Fruit fly (Drosophila melanogaster): Measurements from ENCODE around the gene CG7632.

CG7632 gene

DNA sequence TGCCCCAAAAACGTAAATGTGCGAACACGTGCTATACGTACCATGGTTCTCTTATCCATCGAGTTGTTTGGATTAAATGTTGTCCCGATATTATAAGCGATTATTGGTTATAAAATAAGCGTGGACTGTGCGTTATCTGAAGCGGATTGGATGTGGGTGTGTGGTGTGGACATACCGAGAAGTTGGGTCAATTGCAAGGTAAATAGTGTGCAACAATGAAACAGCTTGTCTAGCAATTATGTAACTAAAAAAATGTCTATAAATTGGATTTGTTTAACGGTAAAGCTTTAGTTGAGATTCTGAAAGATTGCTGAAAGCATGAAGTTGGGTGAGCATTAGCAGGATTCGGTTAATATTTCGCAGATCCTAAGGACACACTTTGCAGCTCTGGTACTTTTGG, 46.8 kb upstream of the CG7632 start, which contains the start of gene CG43218:
CG43218 (plus strand) TSS at position 290 of the 400 bp plus-strand sequence.
- TF ChIP-seq Vsx2 (GFP tag; optimal IDR thresholded peaks at IDR 0.05; ENCODE audit: partially characterized antibody) = no peak
- TF ChIP-seq woc (GFP tag; optimal IDR thresholded peaks at IDR 0.05) = no peak
- TF ChIP-seq Hr78 (GFP tag; optimal IDR thresholded peaks at IDR 0.05) = no peak
- TF ChIP-seq Sp1 (GFP tag; optimal IDR thresholded peaks at IDR 0.05) = no peak
- TF ChIP-seq Rel (GFP tag; optimal IDR thresholded peaks at IDR 0.05) = no peak
- TF ChIP-seq Rel (tag; optimal IDR thresholded peaks at IDR 0.05) = no peak
- no peak for TF ChIP-seq jim (GFP tag; optimal IDR thresholded peaks at IDR 0.05)
- TF ChIP-seq sv (GFP tag; optimal IDR thresholded peaks at IDR 0.05) = no peak
- TF ChIP-seq pan (optimal IDR thresholded peaks at IDR 0.05) = no peak
- no peak for TF ChIP-seq dmrt93B (GFP tag; optimal IDR thresholded peaks at IDR 0.05)
- TF ChIP-seq Myc (optimal IDR thresholded peaks at IDR 0.05) = no peak
- no peak for TF ChIP-seq dl (GFP tag; optimal IDR thresholded peaks at IDR 0.05; ENCODE audit: insufficient read depth in 1 of 2, partially characterized antibody in 2 of 2)

DNA sequence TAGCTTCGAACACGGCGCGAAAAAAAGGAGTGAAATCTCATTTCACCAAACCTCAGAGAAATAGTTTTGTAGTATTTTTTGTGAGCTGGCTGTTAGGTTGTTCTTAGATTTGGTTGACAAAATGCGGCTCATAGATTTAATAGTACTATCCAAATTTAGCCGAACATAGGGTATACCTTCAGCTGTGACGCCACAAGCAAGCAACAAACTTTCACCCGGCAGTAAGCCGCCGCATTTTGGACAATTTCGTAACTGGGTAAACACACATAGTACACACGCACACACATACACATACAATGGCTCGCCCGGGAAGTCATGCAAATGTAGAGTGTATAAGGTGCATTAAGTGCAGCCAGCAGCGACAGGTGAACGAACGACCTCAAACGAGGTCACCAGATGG, 45.2 kb upstream of the CG7632 start:
- no peak for TF ChIP-seq sv (GFP tag; optimal IDR thresholded peaks at IDR 0.05)
- no peak for TF ChIP-seq Hr83 (GFP tag; optimal IDR thresholded peaks at IDR 0.05; ENCODE audit: poor library complexity, severe bottlenecking)
- no peak for TF ChIP-seq Abd-B (GFP tag; optimal IDR thresholded peaks at IDR 0.05)
- no peak for TF ChIP-seq pan (optimal IDR thresholded peaks at IDR 0.05)
- no peak for TF ChIP-seq Dfd (GFP tag; optimal IDR thresholded peaks at IDR 0.05)
- no peak for TF ChIP-seq rgr (GFP tag; optimal IDR thresholded peaks at IDR 0.05)
- no peak for TF ChIP-seq woc (GFP tag; optimal IDR thresholded peaks at IDR 0.05)
- no peak for TF ChIP-seq jim (GFP tag; optimal IDR thresholded peaks at IDR 0.05)

DNA sequence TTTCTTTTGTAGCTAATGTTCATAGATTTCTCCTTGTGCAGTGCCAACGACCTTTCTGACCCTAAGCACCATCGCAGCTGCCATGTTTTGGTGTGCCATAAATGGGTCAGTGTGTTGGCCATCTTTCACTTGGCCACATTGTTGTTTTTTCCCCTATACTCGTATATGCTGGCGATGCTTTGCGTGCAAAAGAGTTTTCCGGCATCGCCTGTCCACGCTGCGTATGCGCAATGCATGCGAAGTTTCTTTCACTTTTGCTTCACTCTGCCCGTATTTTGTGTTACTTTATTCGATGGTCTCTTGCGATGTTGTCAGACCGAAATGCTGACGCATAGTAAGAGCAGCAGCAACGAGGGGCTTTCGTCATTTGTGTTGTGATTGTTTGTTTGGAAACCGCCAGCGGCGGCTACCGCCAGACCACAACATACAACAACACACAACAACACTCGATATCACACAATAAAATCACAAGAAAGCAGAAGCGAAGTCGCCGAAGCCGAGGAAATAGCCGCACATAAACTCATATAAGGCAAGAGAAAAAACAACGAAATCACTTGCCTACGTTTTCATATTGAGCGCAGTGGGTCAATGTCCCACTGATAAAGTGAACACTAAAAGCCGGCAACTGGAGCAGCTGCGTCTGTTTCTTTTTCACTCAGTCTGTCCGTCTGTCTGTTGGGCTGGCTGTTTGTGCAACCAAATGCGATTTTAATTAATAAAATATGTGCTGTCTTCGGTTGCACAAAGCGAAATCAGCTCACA, 42.9 kb upstream of the CG7632 start:
- no peak for TF ChIP-seq Rel (GFP tag; optimal IDR thresholded peaks at IDR 0.05)
- peak; percentile 8 for TF ChIP-seq Rel (tag; optimal IDR thresholded peaks at IDR 0.05)
- TF ChIP-seq Hnf4 (GFP tag; optimal IDR thresholded peaks at IDR 0.05) = no peak

DNA sequence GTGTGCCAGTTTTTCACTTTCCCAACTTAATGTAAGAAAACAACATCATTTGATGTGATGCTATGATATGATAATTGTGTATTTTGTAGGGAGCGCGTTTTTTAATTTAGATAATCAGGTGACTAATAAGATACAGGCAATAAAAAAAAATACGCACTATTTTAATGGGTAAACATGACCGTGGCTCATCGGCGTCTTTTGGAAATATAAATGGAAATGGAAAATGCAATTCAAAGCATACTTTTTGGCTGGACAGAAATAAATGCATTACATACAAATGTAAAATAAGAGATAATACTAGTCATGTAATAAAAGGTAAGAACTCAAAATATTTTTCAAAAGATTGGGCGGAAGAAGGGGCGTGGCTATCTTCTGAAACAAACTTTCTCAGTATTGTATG, 42.1 kb upstream of the CG7632 start:
- TF ChIP-seq Myc (optimal IDR thresholded peaks at IDR 0.05) (peak; percentile 56), psq (GFP tag; optimal IDR thresholded peaks at IDR 0.05) (no peak)

DNA sequence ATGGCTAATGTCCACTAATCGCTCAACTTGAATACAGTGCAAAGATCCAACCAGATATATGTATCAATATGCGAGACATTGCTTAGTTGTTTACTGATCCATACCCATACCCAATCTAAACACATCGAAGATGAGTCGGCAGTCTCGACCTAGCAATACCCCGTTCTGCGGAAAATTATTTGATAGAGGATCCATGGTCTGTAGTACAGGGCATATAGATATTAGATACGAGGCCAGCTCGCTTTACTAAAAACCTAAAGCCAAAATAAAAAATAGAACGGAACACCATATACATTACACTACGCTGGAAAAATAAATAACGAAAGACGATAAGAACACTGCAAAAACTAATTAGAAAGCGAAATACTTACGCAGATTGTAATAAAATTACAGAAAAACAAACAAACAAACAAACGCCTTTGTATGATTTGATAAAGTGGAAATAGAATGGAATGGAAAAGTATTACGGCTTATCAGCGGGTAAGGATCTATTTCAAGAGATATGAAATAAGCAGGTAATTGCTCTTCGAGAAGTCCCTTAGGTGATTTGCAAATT, 38.3 kb upstream of the CG7632 start:
- TF ChIP-seq Sp1 (GFP tag; optimal IDR thresholded peaks at IDR 0.05) (no peak), ey (GFP tag; optimal IDR thresholded peaks at IDR 0.05) (no peak), CG32264 (GFP tag; optimal IDR thresholded peaks at IDR 0.05) (no peak), brk (GFP tag; optimal IDR thresholded peaks at IDR 0.05) (no peak), h (GFP tag; optimal IDR thresholded peaks at IDR 0.05) (no peak), OdsH (GFP tag; optimal IDR thresholded peaks at IDR 0.05) (no peak), GATAd (GFP tag; optimal IDR thresholded peaks at IDR 0.05) (no peak), sage (GFP tag; optimal IDR thresholded peaks at IDR 0.05) (no peak), pan (optimal IDR thresholded peaks at IDR 0.05) (no peak), foxo (GFP tag; optimal IDR thresholded peaks at IDR 0.05) (no peak), sv (GFP tag; optimal IDR thresholded peaks at IDR 0.05) (no peak), fru (GFP tag; optimal IDR thresholded peaks at IDR 0.05) (no peak), Mio (GFP tag; optimal IDR thresholded peaks at IDR 0.05) (no peak), psq (GFP tag; optimal IDR thresholded peaks at IDR 0.05) (no peak), lola (GFP tag; optimal IDR thresholded peaks at IDR 0.05) (no peak), Jra (GFP tag; optimal IDR thresholded peaks at IDR 0.05) (no peak)

DNA sequence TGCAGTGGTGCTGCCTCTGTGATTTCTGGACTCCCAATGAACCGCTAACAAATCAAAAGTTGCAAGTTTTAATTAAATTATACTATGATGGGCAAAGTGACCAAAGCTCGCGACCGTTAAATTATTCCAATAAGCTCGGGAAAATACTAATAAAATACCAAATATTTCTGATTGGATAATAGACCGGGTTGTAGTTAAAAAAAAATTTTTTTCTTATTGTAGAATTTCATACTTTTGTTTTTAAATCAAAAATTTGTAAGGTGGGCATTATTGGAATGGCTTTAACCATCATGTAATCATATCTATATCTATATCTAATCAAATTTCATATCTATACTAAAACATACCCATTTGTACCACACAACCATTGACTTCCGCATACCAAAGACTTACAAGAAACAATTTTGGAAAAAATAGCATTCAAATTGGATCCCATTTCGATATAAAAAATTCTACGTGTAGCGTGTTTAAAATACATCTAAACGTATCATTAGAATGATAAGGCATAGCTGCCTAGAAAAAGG, 36.6 kb upstream of the CG7632 start, which contains the start of gene CG9391:
CG9391 (minus strand) TSS at position 474 of the 524 bp plus-strand sequence.
- TF ChIP-seq Abd-B (GFP tag; optimal IDR thresholded peaks at IDR 0.05) (no peak), pan (optimal IDR thresholded peaks at IDR 0.05) (no peak)
